In genomic region chr3L:6827705-6828104, dm6 we compare ENCODE assay signal across 2 fruit fly cellular contexts.
TF ChIP-seq lines count a peak whose summit lies in the region.

No protein-coding gene starts in this region.

- TF ChIP-seq CTCF in whole organism, embryonic (GFP tag; optimal IDR thresholded peaks at IDR 0.05; lab: Kevin White, UChicago), result no peak

TF ChIP-seq in whole organism, embryonic, 481 proteins besides CTCF, POLR2A, EP300 and RAD21:
- TF ChIP-seq lov (optimal IDR thresholded peaks at IDR 0.05; lab: Kevin White, UChicago), result no peak
- 0 out of 3 replicates have a peak, but pooled peaks have one; percentile 39 for TF ChIP-seq lov (GFP tag; IDR thresholded peaks at IDR 0.05; lab: Robert Waterston, UW)
- TF ChIP-seq cad (GFP tag; optimal IDR thresholded peaks at IDR 0.05; lab: Kevin White, UChicago), result peak; percentile 59
- TF ChIP-seq CG2199 (GFP tag; IDR thresholded peaks at IDR 0.05; lab: Robert Waterston, UW), result peak; percentile 43; the same call in 1 of the 3 replicates
- no peak for TF ChIP-seq dysf (GFP tag; IDR thresholded peaks at IDR 0.05; lab: Robert Waterston, UW)
- TF ChIP-seq Nf-YB (GFP tag; optimal IDR thresholded peaks at IDR 0.05; lab: Kevin White, UChicago), result no peak
- TF ChIP-seq twi (tag; optimal IDR thresholded peaks at IDR 0.05; lab: Kevin White, UChicago), result peak; percentile 53
- TF ChIP-seq CG5245 (GFP tag; optimal IDR thresholded peaks at IDR 0.05; lab: Kevin White, UChicago), result no peak
- TF ChIP-seq Xrp1 (GFP tag; IDR thresholded peaks at IDR 0.05; lab: Robert Waterston, UW), result 0 out of 2 replicates have a peak, but pooled peaks have one; percentile 10
- TF ChIP-seq Deaf1 (tag; optimal IDR thresholded peaks at IDR 0.05; lab: Kevin White, UChicago), result no peak
- 0 out of 2 replicates have a peak, but pooled peaks have one; percentile 6 for TF ChIP-seq vvl (GFP tag; IDR thresholded peaks at IDR 0.05; lab: Robert Waterston, UW)

TF ChIP-seq in whole organism, pupa, 21 proteins besides CTCF, POLR2A, EP300 and RAD21:
- TF ChIP-seq CG12605 (GFP tag; IDR thresholded peaks at IDR 0.05; lab: Robert Waterston, UW) (no peak), CG13204 (GFP tag; optimal IDR thresholded peaks at IDR 0.05; lab: Kevin White, UChicago) (no peak), CG8159 (tag; optimal IDR thresholded peaks at IDR 0.05; lab: Kevin White, UChicago) (no peak), Ets98B (GFP tag; IDR thresholded peaks at IDR 0.05; lab: Robert Waterston, UW) (no peak), CG4496 (GFP tag; IDR thresholded peaks at IDR 0.05; lab: Robert Waterston, UW) (peak; percentile 11; the same call in 1 of the 3 replicates), Pif1A (GFP tag; optimal IDR thresholded peaks at IDR 0.05; lab: Kevin White, UChicago) (no peak)
TF ChIP-seq in whole organism, pupa: peak in this region for 1.
